Worm (Caenorhabditis elegans) whole organism, young adult: ENCODE measurements around the gene tbc-2.

Experiments
- B0019.2 ChIP-seq: fragments of 200-800 bp; sonication (Bioruptor generic); conservative IDR thresholded peaks from 2 replicates; pipeline ENCODE4 v1.3.6; 2022; ENCODE audit warnings: missing genetic modification reagents, missing genetic modification characterization, missing compliant biosample characterization
- B0035.1 ChIP-seq: sonication (generic microtip); optimal IDR thresholded peaks from 2 replicates; lab custom pipeline; 2016; ENCODE audit warnings: missing genetic modification characterization, mild to moderate bottlenecking, missing compliant biosample characterization, missing genotype, missing genetic modification reagents
- C06A6.2 ChIP-seq: fragments of 200-800 bp; sonication (Bioruptor generic); conservative IDR thresholded peaks from 2 replicates; pipeline ENCODE4 v1.3.6; 2022; ENCODE audit warnings: missing genetic modification characterization, missing compliant biosample characterization
- F52B5.7 ChIP-seq: sonication (generic microtip); optimal IDR thresholded peaks from 2 replicates; lab custom pipeline; 2016; ENCODE audit warnings: mild to moderate bottlenecking, missing genetic modification characterization, missing compliant biosample characterization
- F57C9.4 ChIP-seq: sonication (generic microtip); optimal IDR thresholded peaks from 2 replicates; lab custom pipeline; 2017; ENCODE audit warnings: mild to moderate bottlenecking, missing genetic modification characterization, missing compliant biosample characterization
- K11D2.4 ChIP-seq: fragments of 200-800 bp; sonication (Bioruptor generic); IDR thresholded peaks from 2 replicates; pipeline ENCODE4 v1.3.6; 2022; ENCODE audit warnings: missing genetic modification reagents, missing genetic modification characterization, missing compliant biosample characterization
- T07F8.4 ChIP-seq: sonication (generic microtip); optimal IDR thresholded peaks from 2 replicates; lab custom pipeline; 2016; ENCODE audit warnings: mild to moderate bottlenecking, missing genetic modification characterization, moderate library complexity, missing compliant biosample characterization
- T26A5.8 ChIP-seq: sonication (generic microtip); optimal IDR thresholded peaks from 2 replicates; lab custom pipeline; 2016; ENCODE audit warnings: missing genetic modification characterization, missing compliant biosample characterization
- Y56A3A.18 ChIP-seq: fragments of 200-800 bp; sonication (Bioruptor generic); IDR thresholded peaks from 2 replicates; pipeline ENCODE4 v1.3.6; 2022; ENCODE audit warnings: missing genetic modification reagents, missing genetic modification characterization, missing compliant biosample characterization
- Y67H2A.10 ChIP-seq: fragments of 200-800 bp; sonication (Bioruptor generic); conservative IDR thresholded peaks from 2 replicates; pipeline ENCODE4 v1.3.6; 2022; ENCODE audit warnings: missing genetic modification reagents, missing genetic modification characterization, missing compliant biosample characterization
- Y95B8A.8 ChIP-seq: fragments of 200-800 bp; sonication (Bioruptor generic); IDR thresholded peaks from 2 replicates; pipeline ENCODE4 v1.3.6; 2022; ENCODE audit warnings: missing genetic modification reagents, missing genetic modification characterization, missing compliant biosample characterization
- ZK185.1 ChIP-seq: sonication (generic microtip); optimal IDR thresholded peaks from 2 replicates; lab custom pipeline; 2016; ENCODE audit warnings: mild to moderate bottlenecking, missing genetic modification characterization, missing compliant biosample characterization; ENCODE audit not compliant: poor library complexity, severe bottlenecking
- akir-1 ChIP-seq: fragments of 200-800 bp; sonication (Bioruptor generic); optimal IDR thresholded peaks from 2 replicates; lab custom pipeline; 2018; ENCODE audit warnings: mild to moderate bottlenecking, missing genetic modification characterization, moderate library complexity, missing compliant biosample characterization
- ama-1 ChIP-seq, 3 experiments: fragments of 150-350 bp in 1 of 3; sonication (generic microtip) in 2 of 3; optimal IDR thresholded peaks; 2 replicates each; lab custom pipeline; 2014 to 2018; ENCODE audit warnings: missing biosample characterization in 2 of 3, missing genetic modification characterization in 2 of 3, missing genetic modification reagents in 2 of 3
- athp-1 ChIP-seq: sonication (generic microtip); optimal IDR thresholded peaks from 2 replicates; lab custom pipeline; 2017; ENCODE audit warnings: mild to moderate bottlenecking, missing genetic modification characterization, missing compliant biosample characterization
- bed-1 ChIP-seq: fragments of 200-800 bp; sonication (Bioruptor generic); IDR thresholded peaks from 2 replicates; pipeline ENCODE4 v1.3.6; 2022; ENCODE audit warnings: missing genetic modification reagents, missing genetic modification characterization, missing compliant biosample characterization
- ceh-100 ChIP-seq: fragments of 200-800 bp; sonication (Bioruptor generic); IDR thresholded peaks from 2 replicates; pipeline ENCODE4 v1.3.6; 2022; ENCODE audit warnings: missing genetic modification reagents, missing genetic modification characterization, missing compliant biosample characterization
- ceh-79 ChIP-seq: sonication (generic microtip); optimal IDR thresholded peaks from 2 replicates; lab custom pipeline; 2017; ENCODE audit warnings: mild to moderate bottlenecking, missing genetic modification characterization, missing compliant biosample characterization
- dox-1 ChIP-seq: fragments of 200-800 bp; sonication (Bioruptor generic); IDR thresholded peaks from 2 replicates; pipeline ENCODE4 v1.3.6; 2022; ENCODE audit warnings: missing genetic modification reagents, missing genetic modification characterization, missing compliant biosample characterization
- dpff-1 ChIP-seq: sonication (generic microtip); optimal IDR thresholded peaks from 2 replicates; lab custom pipeline; 2017; ENCODE audit warnings: mild to moderate bottlenecking, missing genetic modification characterization, missing compliant biosample characterization
- egl-18 ChIP-seq: fragments of 200-800 bp; sonication (Bioruptor generic); IDR thresholded peaks from 2 replicates; pipeline ENCODE4 v1.3.6; 2022; ENCODE audit warnings: missing genetic modification reagents, missing genetic modification characterization, missing compliant biosample characterization
- egrh-3 ChIP-seq: fragments of 200-800 bp; sonication (Bioruptor generic); IDR thresholded peaks from 2 replicates; pipeline ENCODE4 v1.3.6; 2022; ENCODE audit warnings: missing genetic modification reagents, missing genetic modification characterization, missing compliant biosample characterization
- ekl-4 ChIP-seq: fragments of 200-800 bp; sonication (Bioruptor generic); IDR thresholded peaks from 2 replicates; pipeline ENCODE4 v1.3.6; 2022; ENCODE audit warnings: missing genetic modification reagents, missing genetic modification characterization, missing compliant biosample characterization
- ets-4 ChIP-seq: fragments of 200-800 bp; sonication (Bioruptor generic); optimal IDR thresholded peaks from 2 replicates; lab custom pipeline; 2018; ENCODE audit warnings: mild to moderate bottlenecking, missing genetic modification characterization, missing compliant biosample characterization
- hlh-12 ChIP-seq: sonication (generic microtip); optimal IDR thresholded peaks from 2 replicates; lab custom pipeline; 2016; ENCODE audit warnings: missing genetic modification characterization, missing compliant biosample characterization
- hmg-1.2 ChIP-seq: fragments of 200-800 bp; sonication (Bioruptor generic); IDR thresholded peaks from 2 replicates; pipeline ENCODE4 v1.3.6; 2022; ENCODE audit warnings: missing genetic modification reagents, missing genetic modification characterization, missing compliant biosample characterization
- hmg-20 ChIP-seq: fragments of 200-800 bp; sonication (Bioruptor generic); IDR thresholded peaks from 2 replicates; pipeline ENCODE4 v1.3.6; 2022; ENCODE audit warnings: missing genetic modification reagents, missing genetic modification characterization, missing compliant biosample characterization
- hsf-1 ChIP-seq: fragments of 200-800 bp; sonication (Bioruptor generic); IDR thresholded peaks from 2 replicates; pipeline ENCODE4 v1.3.6; 2022; ENCODE audit warnings: missing genetic modification reagents, missing genetic modification characterization, missing compliant biosample characterization
- lag-1 ChIP-seq: fragments of 200-800 bp; sonication (Bioruptor generic); IDR thresholded peaks from 2 replicates; pipeline ENCODE4 v1.3.6; 2022; ENCODE audit warnings: missing genetic modification reagents, missing genetic modification characterization, missing compliant biosample characterization
- lin-26 ChIP-seq: fragments of 200-800 bp; sonication (Bioruptor generic); IDR thresholded peaks from 2 replicates; pipeline ENCODE4 v1.3.6; 2022; ENCODE audit warnings: missing genetic modification reagents, missing genetic modification characterization, missing compliant biosample characterization
- lin-40 ChIP-seq: sonication (generic microtip); optimal IDR thresholded peaks from 2 replicates; lab custom pipeline; 2016; ENCODE audit warnings: missing genetic modification characterization, mild to moderate bottlenecking, missing compliant biosample characterization, missing genotype, missing genetic modification reagents
- lsl-1 ChIP-seq: fragments of 200-800 bp; sonication (Bioruptor generic); optimal IDR thresholded peaks from 2 replicates; lab custom pipeline; 2018; ENCODE audit warnings: mild to moderate bottlenecking, missing genetic modification characterization, moderate library complexity, missing compliant biosample characterization
- lsy-27 ChIP-seq: sonication (generic microtip); optimal IDR thresholded peaks from 2 replicates; lab custom pipeline; 2017; ENCODE audit warnings: missing genetic modification characterization, mild to moderate bottlenecking, missing compliant biosample characterization, antibody characterized with exemption, missing genotype, borderline replicate concordance; ENCODE audit not compliant: insufficient read depth
- madf-3 ChIP-seq: fragments of 200-800 bp; sonication (Bioruptor generic); IDR thresholded peaks from 2 replicates; pipeline ENCODE4 v1.3.6; 2022; ENCODE audit warnings: missing genetic modification reagents, missing genetic modification characterization, missing compliant biosample characterization
- mel-28 ChIP-seq: sonication (generic microtip); optimal IDR thresholded peaks from 2 replicates; lab custom pipeline; 2016; ENCODE audit warnings: borderline replicate concordance, mild to moderate bottlenecking, missing genetic modification characterization, missing compliant biosample characterization
- mes-4 ChIP-seq: sonication (generic microtip); optimal IDR thresholded peaks from 2 replicates; lab custom pipeline; 2016; ENCODE audit warnings: missing genotype, missing genetic modification characterization, missing compliant biosample characterization
- mxl-1 ChIP-seq: sonication (generic microtip); optimal IDR thresholded peaks from 2 replicates; lab custom pipeline; 2016; ENCODE audit warnings: missing genetic modification characterization, missing compliant biosample characterization
- nhr-120 ChIP-seq: fragments of 200-800 bp; sonication (Bioruptor generic); IDR thresholded peaks from 2 replicates; pipeline ENCODE4 v1.3.6; 2022; ENCODE audit warnings: missing genetic modification characterization, missing compliant biosample characterization
- nhr-179 ChIP-seq: sonication (generic microtip); optimal IDR thresholded peaks from 2 replicates; lab custom pipeline; 2016; ENCODE audit warnings: mild to moderate bottlenecking, missing genetic modification characterization, missing compliant biosample characterization
- nhr-90 ChIP-seq: sonication (generic microtip); optimal IDR thresholded peaks from 2 replicates; lab custom pipeline; 2016; ENCODE audit warnings: missing genotype, mild to moderate bottlenecking, missing genetic modification characterization, missing compliant biosample characterization
- pha-4 ChIP-seq: fragments of 150-350 bp; sonication (generic microtip); optimal IDR thresholded peaks from 2 replicates; lab custom pipeline; 2014; ENCODE audit warnings: missing biosample characterization, missing genetic modification reagents, missing genetic modification characterization
- rcor-1 ChIP-seq: fragments of 200-800 bp; sonication (Bioruptor generic); IDR thresholded peaks from 2 replicates; pipeline ENCODE4 v1.3.6; 2022; ENCODE audit warnings: missing genetic modification reagents, missing genetic modification characterization, missing compliant biosample characterization
- somi-1 ChIP-seq: fragments of 200-800 bp; sonication (Bioruptor generic); optimal IDR thresholded peaks from 2 replicates; lab custom pipeline; 2018; ENCODE audit warnings: mild to moderate bottlenecking, missing genetic modification characterization, missing compliant biosample characterization
- sptf-2 ChIP-seq: fragments of 200-800 bp; sonication (Bioruptor generic); optimal IDR thresholded peaks from 2 replicates; lab custom pipeline; 2018; ENCODE audit warnings: mild to moderate bottlenecking, missing genetic modification characterization, missing compliant biosample characterization
- tlf-1 ChIP-seq: fragments of 200-800 bp; sonication (Bioruptor generic); optimal IDR thresholded peaks from 2 replicates; lab custom pipeline; 2018; ENCODE audit warnings: mild to moderate bottlenecking, missing genetic modification characterization, missing compliant biosample characterization
- unc-130 ChIP-seq: sonication (generic microtip); optimal IDR thresholded peaks from 2 replicates; lab custom pipeline; 2016; ENCODE audit warnings: missing genetic modification reagents, missing genetic modification characterization, missing compliant biosample characterization

The tbc-2 gene

ce11 chrII:5781935-5782921, 45.0 kb downstream of the tbc-2 start, which contains the start of gene K05F1.6:
K05F1.6 (plus strand) TSS chrII:5782520.
- TF ChIP-seq Y95B8A.8 (GFP tag; lab: Robert Waterston, UW) (peak; percentile 70), pha-4 (tag; lab: Kevin White, UChicago) (no peak), T07F8.4 (tag; lab: Kevin White, UChicago) (peak; percentile 84), F52B5.7 (tag; lab: Kevin White, UChicago) (peak; percentile 90), mes-4 (tag; lab: Kevin White, UChicago) (peak; percentile 76), nhr-120 (GFP tag; lab: Robert Waterston, UW) (no peak), lin-40 (tag; lab: Kevin White, UChicago) (peak; percentile 80), dox-1 (GFP tag; lab: Robert Waterston, UW) (peak; percentile 89), somi-1 (GFP tag; lab: Kevin White, UChicago) (peak; percentile 82), hmg-20 (GFP tag; lab: Robert Waterston, UW) (peak; percentile 18; the same call in 1 of the 2 replicates), lsl-1 (peak; percentile 63), egrh-3 (GFP tag; lab: Robert Waterston, UW) (peak; percentile 49; the same call in 1 of the 2 replicates), athp-1 (tag; lab: Kevin White, UChicago) (peak; percentile 77), tlf-1 (peak; percentile 23), F57C9.4 (tag; lab: Kevin White, UChicago) (no peak), ets-4 (GFP tag; lab: Kevin White, UChicago) (peak; percentile 60), K11D2.4 (GFP tag; lab: Robert Waterston, UW) (no peak), akir-1 (no peak), lin-26 (GFP tag; lab: Robert Waterston, UW) (peak; percentile 95), hsf-1 (GFP tag; lab: Robert Waterston, UW) (peak; percentile 44; the same call in 1 of the 2 replicates), sptf-2 (GFP tag; lab: Kevin White, UChicago) (peak; percentile 80), lag-1 (no peak), rcor-1 (GFP tag; lab: Robert Waterston, UW) (peak; percentile 82), nhr-90 (tag; lab: Kevin White, UChicago) (peak; percentile 95), unc-130 (GFP tag; lab: Kevin White, UChicago) (peak; percentile 50), egl-18 (GFP tag; lab: Robert Waterston, UW) (no peak; the same call in 1 of the 2 replicates), bed-1 (no peak), madf-3 (GFP tag; lab: Robert Waterston, UW) (0 out of 2 replicates have a peak, but pooled peaks have one; percentile 43), hmg-1.2 (GFP tag; lab: Robert Waterston, UW) (peak; percentile 90), nhr-179 (tag; lab: Kevin White, UChicago) (peak; percentile 33), Y67H2A.10 (GFP tag; lab: Robert Waterston, UW) (no peak), B0019.2 (0 out of 2 replicates have a peak, but pooled peaks have one; percentile 55), mel-28 (tag; lab: Kevin White, UChicago) (no peak), ama-1 (optimal IDR thresholded peaks at IDR 0.05; lab: Kevin White, UChicago) (no peak), ama-1 (GFP tag; optimal IDR thresholded peaks at IDR 0.05; lab: Kevin White, UChicago) (peak; percentile 36 to 67), ceh-79 (peak; percentile 83), C06A6.2 (no peak), Y56A3A.18 (GFP tag; lab: Robert Waterston, UW) (no peak; the same call in none of the 2 replicates), ceh-100 (GFP tag; lab: Robert Waterston, UW) (peak; percentile 73), mxl-1 (tag; lab: Kevin White, UChicago) (peak; percentile 76), ZK185.1 (tag; lab: Kevin White, UChicago) (peak; percentile 60), ekl-4 (peak; percentile 67; the same call in 1 of the 2 replicates), B0035.1 (tag; lab: Kevin White, UChicago) (peak; percentile 72), lsy-27 (peak; percentile 90), T26A5.8 (peak; percentile 83), hlh-12 (tag; lab: Kevin White, UChicago) (peak; percentile 32), dpff-1 (tag; lab: Kevin White, UChicago) (peak; percentile 66)
